Worm (Caenorhabditis elegans) whole organism, young adult: ENCODE data around the gene F37B12.1.

ENCODE experiments used
- B0035.1 ChIP-seq: sonication (generic microtip); optimal IDR thresholded peaks from 2 replicates; lab custom pipeline; 2016; ENCODE audit warnings: missing genetic modification characterization, mild to moderate bottlenecking, missing compliant biosample characterization, missing genotype, missing genetic modification reagents
- B0336.3 ChIP-seq: fragments of 200-800 bp; sonication (Bioruptor generic); IDR thresholded peaks from 2 replicates; pipeline ENCODE4 v1.3.6; 2022; ENCODE audit warnings: missing genetic modification characterization, missing compliant biosample characterization
- C17E4.6 ChIP-seq: fragments of 200-800 bp; sonication (Bioruptor generic); IDR thresholded peaks from 2 replicates; pipeline ENCODE4 v1.3.6; 2022; ENCODE audit warnings: missing genetic modification reagents, missing genetic modification characterization, missing compliant biosample characterization
- D2030.7 ChIP-seq: fragments of 200-800 bp; sonication (Bioruptor generic); IDR thresholded peaks from 2 replicates; pipeline ENCODE4 v1.3.6; 2022; ENCODE audit warnings: missing genetic modification reagents, missing genetic modification characterization, missing compliant biosample characterization
- F37B4.10 ChIP-seq: fragments of 200-800 bp; sonication (Bioruptor generic); IDR thresholded peaks from 2 replicates; pipeline ENCODE4 v1.3.6; 2022; ENCODE audit warnings: missing genetic modification characterization, missing compliant biosample characterization
- F39B2.1 ChIP-seq: fragments of 200-800 bp; sonication (Bioruptor generic); IDR thresholded peaks from 2 replicates; pipeline ENCODE4 v1.3.6; 2022; ENCODE audit warnings: missing genetic modification reagents, missing genetic modification characterization, missing compliant biosample characterization
- K11D2.4 ChIP-seq: fragments of 200-800 bp; sonication (Bioruptor generic); IDR thresholded peaks from 2 replicates; pipeline ENCODE4 v1.3.6; 2022; ENCODE audit warnings: missing genetic modification reagents, missing genetic modification characterization, missing compliant biosample characterization
- Y53G8AR.9 ChIP-seq: fragments of 200-800 bp; sonication (Bioruptor generic); conservative IDR thresholded peaks from 2 replicates; pipeline ENCODE4 v1.3.6; 2022; ENCODE audit warnings: missing genetic modification reagents, missing genetic modification characterization, missing compliant biosample characterization
- akir-1 ChIP-seq: fragments of 200-800 bp; sonication (Bioruptor generic); optimal IDR thresholded peaks from 2 replicates; lab custom pipeline; 2018; ENCODE audit warnings: mild to moderate bottlenecking, missing genetic modification characterization, moderate library complexity, missing compliant biosample characterization
- ama-1 ChIP-seq, 3 experiments: fragments of 150-350 bp in 1 of 3; sonication (generic microtip) in 2 of 3; optimal IDR thresholded peaks; 2 replicates each; lab custom pipeline; 2014 to 2018; ENCODE audit warnings: missing biosample characterization in 2 of 3, missing genetic modification characterization in 2 of 3, missing genetic modification reagents in 2 of 3
- aptf-2 ChIP-seq: fragments of 200-800 bp; sonication (Bioruptor generic); conservative IDR thresholded peaks from 2 replicates; pipeline ENCODE4 v1.3.6; 2022; ENCODE audit warnings: missing genetic modification reagents, missing genetic modification characterization, missing compliant biosample characterization
- attf-5 ChIP-seq: fragments of 200-800 bp; sonication (Bioruptor generic); optimal IDR thresholded peaks from 2 replicates; lab custom pipeline; 2018; ENCODE audit warnings: mild to moderate bottlenecking, missing genetic modification characterization, missing compliant biosample characterization
- bed-1 ChIP-seq: fragments of 200-800 bp; sonication (Bioruptor generic); IDR thresholded peaks from 2 replicates; pipeline ENCODE4 v1.3.6; 2022; ENCODE audit warnings: missing genetic modification reagents, missing genetic modification characterization, missing compliant biosample characterization
- cebp-1 ChIP-seq, 2 experiments: fragments of 200-800 bp in 1 of 2; sonication (Bioruptor generic) in 1 of 2; sonication (generic microtip) in 1 of 2; IDR thresholded peaks in 1 of 2; optimal IDR thresholded peaks in 1 of 2; 2 replicates each; pipeline versions ENCODE4 v1.3.6 to Lab custom; 2017 to 2022; ENCODE audit warnings: missing compliant biosample characterization in 2 of 2, missing genetic modification characterization in 2 of 2, mild to moderate bottlenecking in 1 of 2, missing genetic modification reagents in 1 of 2, moderate library complexity in 1 of 2
- ceh-91 ChIP-seq: fragments of 200-800 bp; sonication (Bioruptor generic); IDR thresholded peaks from 2 replicates; pipeline ENCODE4 v1.3.6; 2022; ENCODE audit warnings: missing genetic modification reagents, missing genetic modification characterization, missing compliant biosample characterization
- dox-1 ChIP-seq: fragments of 200-800 bp; sonication (Bioruptor generic); IDR thresholded peaks from 2 replicates; pipeline ENCODE4 v1.3.6; 2022; ENCODE audit warnings: missing genetic modification reagents, missing genetic modification characterization, missing compliant biosample characterization
- ets-4 ChIP-seq: fragments of 200-800 bp; sonication (Bioruptor generic); optimal IDR thresholded peaks from 2 replicates; lab custom pipeline; 2018; ENCODE audit warnings: mild to moderate bottlenecking, missing genetic modification characterization, missing compliant biosample characterization
- hlh-26 ChIP-seq: fragments of 200-800 bp; sonication (Bioruptor generic); conservative IDR thresholded peaks from 2 replicates; pipeline ENCODE4 v1.3.6; 2022; ENCODE audit warnings: missing genetic modification reagents, missing genetic modification characterization, missing compliant biosample characterization
- lag-1 ChIP-seq: fragments of 200-800 bp; sonication (Bioruptor generic); IDR thresholded peaks from 2 replicates; pipeline ENCODE4 v1.3.6; 2022; ENCODE audit warnings: missing genetic modification reagents, missing genetic modification characterization, missing compliant biosample characterization
- lin-40 ChIP-seq: sonication (generic microtip); optimal IDR thresholded peaks from 2 replicates; lab custom pipeline; 2016; ENCODE audit warnings: missing genetic modification characterization, mild to moderate bottlenecking, missing compliant biosample characterization, missing genotype, missing genetic modification reagents
- lin-54 ChIP-seq: fragments of 200-800 bp; sonication (Bioruptor generic); optimal IDR thresholded peaks from 2 replicates; lab custom pipeline; 2018; ENCODE audit warnings: mild to moderate bottlenecking, missing genetic modification characterization, missing compliant biosample characterization
- lsl-1 ChIP-seq: fragments of 200-800 bp; sonication (Bioruptor generic); optimal IDR thresholded peaks from 2 replicates; lab custom pipeline; 2018; ENCODE audit warnings: mild to moderate bottlenecking, missing genetic modification characterization, moderate library complexity, missing compliant biosample characterization
- lsy-27 ChIP-seq: sonication (generic microtip); optimal IDR thresholded peaks from 2 replicates; lab custom pipeline; 2017; ENCODE audit warnings: missing genetic modification characterization, mild to moderate bottlenecking, missing compliant biosample characterization, antibody characterized with exemption, missing genotype, borderline replicate concordance; ENCODE audit not compliant: insufficient read depth
- mel-28 ChIP-seq: sonication (generic microtip); optimal IDR thresholded peaks from 2 replicates; lab custom pipeline; 2016; ENCODE audit warnings: borderline replicate concordance, mild to moderate bottlenecking, missing genetic modification characterization, missing compliant biosample characterization
- nhr-120 ChIP-seq: fragments of 200-800 bp; sonication (Bioruptor generic); IDR thresholded peaks from 2 replicates; pipeline ENCODE4 v1.3.6; 2022; ENCODE audit warnings: missing genetic modification characterization, missing compliant biosample characterization
- nhr-80 ChIP-seq: sonication (generic microtip); optimal IDR thresholded peaks from 2 replicates; lab custom pipeline; 2016; ENCODE audit warnings: missing genetic modification characterization, missing compliant biosample characterization
- rpc-1 ChIP-seq, 2 experiments: fragments of 150-350 bp in 1 of 2; sonication (generic microtip) in 1 of 2; optimal IDR thresholded peaks; 2 replicates each; lab custom pipeline; 2014 to 2018; ENCODE audit warnings: missing biosample characterization in 1 of 2, missing genetic modification characterization in 1 of 2, missing genetic modification reagents in 1 of 2, missing genotype in 1 of 2
- snpc-3.4 ChIP-seq: sonication (generic microtip); optimal IDR thresholded peaks from 2 replicates; lab custom pipeline; 2017; ENCODE audit warnings: missing genetic modification characterization, mild to moderate bottlenecking, missing compliant biosample characterization, antibody characterized with exemption, moderate library complexity, missing genotype, missing genetic modification reagents
- tbp1 ChIP-seq: fragments of 200-800 bp; sonication (Bioruptor generic); optimal IDR thresholded peaks from 2 replicates; lab custom pipeline; 2018; ENCODE audit warnings: mild to moderate bottlenecking, missing genetic modification characterization, missing compliant biosample characterization
- tlf-1 ChIP-seq: fragments of 200-800 bp; sonication (Bioruptor generic); optimal IDR thresholded peaks from 2 replicates; lab custom pipeline; 2018; ENCODE audit warnings: mild to moderate bottlenecking, missing genetic modification characterization, missing compliant biosample characterization

Gene F37B12.1

DNA sequence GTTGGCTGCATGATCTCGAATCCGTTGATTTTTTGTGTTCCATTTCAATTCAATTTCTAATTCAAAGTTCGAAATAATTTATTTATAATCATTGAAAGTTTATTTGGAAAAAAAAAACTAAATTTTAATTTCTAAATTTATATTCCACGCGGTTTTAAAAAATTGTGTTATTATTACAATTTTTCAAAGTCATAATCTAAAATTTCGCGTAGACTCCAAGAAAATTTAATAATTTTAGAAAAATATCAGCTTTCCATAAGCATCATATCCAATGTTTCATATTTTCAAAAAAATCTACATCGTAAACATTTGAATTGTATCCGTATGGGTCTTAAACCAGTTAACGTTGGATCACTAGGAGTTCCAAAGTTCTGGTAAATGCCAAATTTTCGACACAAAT is 28.7 kb downstream of the F37B12.1 start, which contains the start of gene F44G4.5:
F44G4.5 (minus strand) TSS at position 101 of the 400 bp plus-strand sequence.
- TF ChIP-seq F37B4.10 (GFP tag; lab: Robert Waterston, UW) = no peak
- no peak for TF ChIP-seq D2030.7 (GFP tag; lab: Robert Waterston, UW)
- no peak for TF ChIP-seq rpc-1 (optimal IDR thresholded peaks at IDR 0.05; lab: Kevin White, UChicago)
- TF ChIP-seq rpc-1 (tag; optimal IDR thresholded peaks at IDR 0.05; lab: Kevin White, UChicago) = no peak
- no peak for TF ChIP-seq ets-4 (GFP tag; lab: Kevin White, UChicago)
- TF ChIP-seq lag-1 (GFP tag; lab: Robert Waterston, UW) = no peak
- TF ChIP-seq K11D2.4 (GFP tag; lab: Robert Waterston, UW) = no peak
- TF ChIP-seq F39B2.1 (GFP tag; lab: Robert Waterston, UW) = no peak
- no peak for TF ChIP-seq hlh-26 (GFP tag; lab: Robert Waterston, UW)
- no peak for TF ChIP-seq mel-28 (tag; lab: Kevin White, UChicago)

DNA sequence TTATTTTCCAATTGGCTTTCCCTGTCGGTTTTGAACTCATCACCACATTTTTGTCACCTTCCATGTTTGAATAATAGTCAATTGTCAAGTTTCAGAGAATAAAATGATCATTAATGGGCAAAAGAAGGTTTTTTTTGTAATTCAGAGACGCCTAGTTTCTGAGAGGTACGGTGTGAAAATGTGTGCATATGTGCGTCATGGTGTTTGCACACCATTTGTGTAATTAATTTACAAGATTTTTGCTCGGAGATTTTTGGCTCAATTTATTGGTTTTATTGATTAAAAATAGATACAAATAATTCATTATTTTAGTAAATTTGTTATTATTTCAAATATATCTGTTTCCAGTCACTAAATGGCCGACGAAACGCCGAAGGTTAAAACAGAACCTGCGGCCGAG is 31.6 kb downstream of the F37B12.1 start, which contains the start of the genes F44G4.3 and tdp-1:
F44G4.3 (minus strand) TSS at position 184 of the 400 bp plus-strand sequence.
tdp-1 (plus strand) TSS at position 347 of the 400 bp plus-strand sequence.
- TF ChIP-seq C17E4.6 (GFP tag; lab: Robert Waterston, UW) = no peak
- TF ChIP-seq attf-5 (GFP tag; lab: Kevin White, UChicago) = peak; percentile 2
- TF ChIP-seq lsl-1 (GFP tag; lab: Kevin White, UChicago) = peak; percentile 69
- TF ChIP-seq lin-54 (GFP tag; lab: Kevin White, UChicago) = no peak
- no peak for TF ChIP-seq nhr-120 (GFP tag; lab: Robert Waterston, UW)
- TF ChIP-seq snpc-3.4 = no peak
- TF ChIP-seq aptf-2 (GFP tag; lab: Robert Waterston, UW) = no peak
- no peak for TF ChIP-seq bed-1 (GFP tag; lab: Robert Waterston, UW)
- TF ChIP-seq, all 124 proteins: peak for 2

DNA sequence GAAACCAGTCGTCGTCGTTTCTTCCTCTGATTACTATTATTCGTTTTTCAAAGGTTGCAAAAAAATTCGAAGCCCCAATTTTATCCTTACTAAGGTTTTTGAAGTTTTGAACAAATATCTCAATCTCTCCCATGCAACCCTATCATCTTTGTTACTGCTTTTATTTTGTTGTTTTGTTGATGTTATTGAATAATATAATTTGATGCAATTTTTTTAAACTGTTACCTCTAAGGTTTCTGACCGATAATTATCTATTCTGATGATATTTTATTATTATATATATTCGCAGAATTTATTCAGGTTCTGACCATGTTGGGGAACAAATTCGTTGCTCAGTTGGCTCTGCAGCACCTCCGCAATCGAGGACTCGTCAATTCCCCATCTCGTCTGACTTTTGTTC is 33.0 kb downstream of the F37B12.1 start, which contains the start of gene ndub-2:
ndub-2 (plus strand) TSS at position 301 of the 400 bp plus-strand sequence.
- no peak for TF ChIP-seq Y53G8AR.9 (GFP tag; lab: Robert Waterston, UW)

DNA sequence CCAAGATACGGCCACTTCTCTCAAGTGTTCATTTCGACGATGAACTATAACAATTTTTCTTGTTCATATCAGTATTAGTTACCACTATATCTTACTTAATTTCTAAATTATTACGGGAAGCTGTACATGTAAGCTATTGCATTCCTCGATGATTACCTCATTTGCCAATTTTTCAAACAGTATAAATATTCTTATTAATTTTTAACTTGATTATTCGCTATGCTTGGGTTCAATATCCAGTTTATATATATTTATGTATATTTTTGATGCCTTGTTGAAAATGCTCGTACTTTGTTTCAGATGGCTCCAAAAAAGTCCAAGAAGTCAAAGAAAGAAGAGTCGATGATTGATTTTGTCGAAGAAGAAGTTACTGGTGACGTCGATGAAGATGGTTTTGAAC is 34.7 kb downstream of the F37B12.1 start, which contains the start of gene F44G4.1:
F44G4.1 (plus strand) TSS at position 301 of the 400 bp plus-strand sequence.
- TF ChIP-seq ama-1 (optimal IDR thresholded peaks at IDR 0.05; lab: Kevin White, UChicago) (no peak), ama-1 (GFP tag; optimal IDR thresholded peaks at IDR 0.05; lab: Kevin White, UChicago) (no peak), lsy-27 (tag; lab: Kevin White, UChicago) (no peak), Y53G8AR.9 (GFP tag; lab: Robert Waterston, UW) (peak; percentile 48; the same call in 1 of the 2 replicates), B0035.1 (tag; lab: Kevin White, UChicago) (no peak), bed-1 (GFP tag; lab: Robert Waterston, UW) (no peak), akir-1 (no peak)

DNA sequence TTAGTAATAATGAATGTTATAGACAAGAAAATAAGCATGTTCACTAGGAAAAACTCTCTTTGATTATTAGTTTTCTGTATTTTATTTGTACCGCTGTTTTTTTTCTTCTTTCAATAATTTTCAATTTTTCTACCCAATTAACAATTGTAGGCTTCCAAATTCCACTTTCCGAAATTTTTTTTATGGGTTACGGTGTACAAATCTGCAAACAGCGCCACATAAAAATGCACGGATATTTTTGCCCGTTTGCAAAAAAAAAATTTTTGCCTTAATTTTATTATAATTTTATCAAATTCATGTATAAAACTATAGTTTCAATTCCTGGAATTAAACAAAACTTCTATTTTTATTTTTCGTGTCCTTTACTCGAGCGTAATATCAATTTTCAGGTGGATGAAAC is 36.3 kb downstream of the F37B12.1 start, which contains the start of gene ooc-5:
ooc-5 (plus strand) TSS at position 381 of the 400 bp plus-strand sequence.
- TF ChIP-seq lsl-1 (GFP tag; lab: Kevin White, UChicago) (peak; percentile 8), B0336.3 (no peak), tlf-1 (GFP tag; lab: Kevin White, UChicago) (no peak)
- TF ChIP-seq, all 124 proteins: peak for 1

DNA sequence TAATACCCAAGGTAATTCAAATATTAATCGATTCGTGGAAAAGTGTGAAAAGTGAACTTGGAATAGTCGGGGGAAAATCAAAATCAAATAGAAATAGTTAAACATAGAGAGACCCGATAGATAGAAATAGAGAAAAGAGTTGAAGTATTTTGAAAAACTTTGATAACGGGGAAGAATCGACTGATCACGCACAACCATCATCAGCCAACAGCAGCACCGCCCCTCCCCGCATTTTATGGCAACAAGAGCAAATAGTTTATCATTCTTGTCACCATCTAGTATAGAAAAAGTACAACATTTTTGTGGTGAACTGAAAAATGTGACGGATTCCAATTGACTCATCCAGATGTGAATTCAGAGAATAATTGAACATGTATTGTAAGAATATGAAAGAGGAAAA is 37.5 kb downstream of the F37B12.1 start:
- TF ChIP-seq F39B2.1 (GFP tag; lab: Robert Waterston, UW) = no peak
- TF ChIP-seq cebp-1 (GFP tag; IDR thresholded peaks at IDR 0.05; lab: Robert Waterston, UW) = no peak
- TF ChIP-seq cebp-1 (tag; optimal IDR thresholded peaks at IDR 0.05; lab: Kevin White, UChicago) = peak; percentile 8
- TF ChIP-seq aptf-2 (GFP tag; lab: Robert Waterston, UW) = no peak
- peak; percentile 78 for TF ChIP-seq nhr-80 (tag; lab: Kevin White, UChicago)
- TF ChIP-seq lin-40 (tag; lab: Kevin White, UChicago) = no peak
- no peak for TF ChIP-seq ceh-91 (GFP tag; lab: Robert Waterston, UW)
- TF ChIP-seq dox-1 (GFP tag; lab: Robert Waterston, UW) = peak; percentile 31; the same call in 1 of the 2 replicates
- no peak for TF ChIP-seq tbp1
